Worm (Caenorhabditis elegans) whole organism, L1 larva: ENCODE measurements around the gene pak-2.

ENCODE experiments used
- aly-2 ChIP-seq: fragments of 150-350 bp; optimal IDR thresholded peaks from 2 replicates; lab custom pipeline; 2014; ENCODE audit warnings: missing biosample characterization, missing genetic modification characterization
- dpl-1 ChIP-seq, 3 experiments: fragments of 150-350 bp in 2 of 3; sonication (generic microtip) in 1 of 3; optimal IDR thresholded peaks; 2 replicates each; lab custom pipeline; 2014 to 2017; ENCODE audit warnings: missing biosample characterization in 3 of 3, missing genetic modification characterization in 3 of 3, missing genetic modification reagents in 3 of 3
- mef-2 ChIP-seq: fragments of 150-350 bp; optimal IDR thresholded peaks from 2 replicates; lab custom pipeline; 2014; ENCODE audit warnings: missing biosample characterization, missing genetic modification characterization
- nhr-12 ChIP-seq: sonication (generic microtip); optimal IDR thresholded peaks from 2 replicates; lab custom pipeline; 2017; ENCODE audit warnings: missing biosample characterization, missing genetic modification characterization
- sptf-1 ChIP-seq: fragments of 150-350 bp; optimal IDR thresholded peaks from 2 replicates; lab custom pipeline; 2014; ENCODE audit warnings: missing biosample characterization, missing genetic modification characterization
- tbx-2 ChIP-seq: sonication (generic microtip); optimal IDR thresholded peaks from 2 replicates; lab custom pipeline; 2016; ENCODE audit warnings: missing genetic modification characterization, missing compliant biosample characterization
- unc-62 ChIP-seq: fragments of 150-350 bp; optimal IDR thresholded peaks from 2 replicates; lab custom pipeline; 2014; ENCODE audit warnings: missing biosample characterization, missing genetic modification reagents, missing genetic modification characterization

ce11 chrV:10991789-10992188, 47.4 kb downstream of the pak-2 start, which contains the start of gene frpr-9:
- TF ChIP-seq unc-62 (GFP tag; lab: Kevin White, UChicago) (no peak), dpl-1 (GFP tag; optimal IDR thresholded peaks at IDR 0.05; lab: Kevin White, UChicago) (no peak), sptf-1 (tag; lab: Kevin White, UChicago) (no peak), nhr-12 (tag; lab: Kevin White, UChicago) (no peak), mef-2 (tag; lab: Kevin White, UChicago) (no peak), tbx-2 (tag; lab: Kevin White, UChicago) (no peak), aly-2 (tag; lab: Kevin White, UChicago) (no peak)
